Worm (Caenorhabditis elegans) whole organism, L1 larva: ENCODE measurements around the gene hmg-4.

ENCODE experiments used
- alr-1 ChIP-seq: fragments of 200-800 bp; sonication (Bioruptor generic); optimal IDR thresholded peaks from 2 replicates; lab custom pipeline; 2018; ENCODE audit warnings: borderline replicate concordance, mild to moderate bottlenecking, missing genetic modification characterization, missing compliant biosample characterization
- ama-1 ChIP-seq: fragments of 150-350 bp; optimal IDR thresholded peaks from 2 replicates; lab custom pipeline; 2014
- ceh-63 ChIP-seq: fragments of 200-800 bp; sonication (Bioruptor generic); optimal IDR thresholded peaks from 2 replicates; lab custom pipeline; 2018; ENCODE audit warnings: mild to moderate bottlenecking, missing genetic modification characterization, missing compliant biosample characterization
- ceh-8 ChIP-seq: fragments of 200-800 bp; sonication (Bioruptor generic); optimal IDR thresholded peaks from 2 replicates; lab custom pipeline; 2018; ENCODE audit warnings: mild to moderate bottlenecking, missing genetic modification characterization, moderate library complexity, missing compliant biosample characterization
- fkh-10 ChIP-seq: sonication (generic microtip); optimal IDR thresholded peaks from 2 replicates; lab custom pipeline; 2017; ENCODE audit warnings: missing biosample characterization, missing genetic modification reagents, missing genetic modification characterization
- fkh-4 ChIP-seq: sonication (generic microtip); optimal IDR thresholded peaks from 2 replicates; lab custom pipeline; 2016; ENCODE audit warnings: missing compliant biosample characterization, missing genetic modification characterization, borderline replicate concordance
- fos-1 ChIP-seq: fragments of 150-350 bp; optimal IDR thresholded peaks from 2 replicates; lab custom pipeline; 2014; ENCODE audit warnings: missing biosample characterization, missing genetic modification characterization
- lin-13 ChIP-seq: fragments of 150-350 bp; optimal IDR thresholded peaks from 2 replicates; lab custom pipeline; 2014; ENCODE audit warnings: missing biosample characterization, missing genetic modification reagents, missing genetic modification characterization
- lin-14 ChIP-seq: fragments of 200-800 bp; sonication (Bioruptor generic); optimal IDR thresholded peaks from 2 replicates; lab custom pipeline; 2018; ENCODE audit warnings: mild to moderate bottlenecking, missing genetic modification characterization, moderate library complexity, missing compliant biosample characterization
- nhr-11 ChIP-seq: fragments of 150-350 bp; optimal IDR thresholded peaks from 2 replicates; lab custom pipeline; 2014; ENCODE audit warnings: missing biosample characterization, missing genetic modification characterization
- nhr-77 ChIP-seq: fragments of 150-350 bp; optimal IDR thresholded peaks from 2 replicates; lab custom pipeline; 2014; ENCODE audit warnings: missing biosample characterization, missing genetic modification characterization
- pag-3 ChIP-seq: sonication (generic microtip); optimal IDR thresholded peaks from 2 replicates; lab custom pipeline; 2017; ENCODE audit warnings: missing genetic modification characterization, mild to moderate bottlenecking, missing compliant biosample characterization, antibody characterized with exemption, borderline replicate concordance; ENCODE audit not compliant: insufficient read depth
- unc-62 ChIP-seq: fragments of 150-350 bp; optimal IDR thresholded peaks from 2 replicates; lab custom pipeline; 2014; ENCODE audit warnings: missing biosample characterization, missing genetic modification reagents, missing genetic modification characterization

DNA sequence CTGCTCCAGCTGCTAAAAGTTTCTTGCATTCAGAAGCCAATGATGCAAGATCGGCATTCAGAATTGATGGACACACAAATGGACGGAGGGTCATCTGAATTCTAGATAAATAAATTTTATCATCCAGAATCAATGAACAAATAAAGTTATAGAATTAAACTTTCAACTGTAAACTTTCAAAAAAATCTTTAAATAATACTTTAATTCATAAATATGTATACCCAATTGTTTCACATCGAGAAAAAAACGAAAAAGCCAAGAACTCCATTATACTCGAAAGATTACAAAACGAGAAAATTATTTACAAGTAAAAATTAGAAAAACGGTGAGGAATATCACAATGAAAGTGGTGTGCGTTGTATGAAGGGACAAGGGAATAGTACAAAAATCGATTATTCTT is 34.3 kb downstream of the hmg-4 start, which contains the start of gene F08F8.7:
- TF ChIP-seq pag-3 (tag; lab: Kevin White, UChicago) (no peak), fkh-10 (GFP tag; lab: Kevin White, UChicago) (no peak), ama-1 (lab: Kevin White, UChicago) (no peak), fos-1 (no peak), ceh-63 (GFP tag; lab: Kevin White, UChicago) (no peak), lin-14 (GFP tag; lab: Kevin White, UChicago) (no peak), alr-1 (tag; lab: Kevin White, UChicago) (no peak), ceh-8 (GFP tag; lab: Kevin White, UChicago) (no peak), nhr-11 (tag; lab: Kevin White, UChicago) (no peak), unc-62 (GFP tag; lab: Kevin White, UChicago) (no peak), fkh-4 (no peak), lin-13 (no peak), nhr-77 (tag; lab: Kevin White, UChicago) (no peak)
